Fruit fly (Drosophila melanogaster) whole organism, embryonic: ENCODE data around the gene CG31735.

ENCODE experiments used
- CG10267 ChIP-seq: fragments of 200-800 bp; sonication (Bioruptor generic); optimal IDR thresholded peaks from 2 replicates; lab custom pipeline; 2018; ENCODE audit warnings: missing biosample characterization, mild to moderate bottlenecking, missing genetic modification characterization, moderate library complexity
- CG11504 ChIP-seq: fragments of 200-800 bp; sonication (Bioruptor generic); optimal IDR thresholded peaks from 3 replicates; lab custom pipeline; 2019; ENCODE audit warnings: missing biosample characterization, mild to moderate bottlenecking, missing genetic modification characterization, moderate library complexity
- CG11560 ChIP-seq: fragments of 200-800 bp; sonication (Bioruptor generic); IDR thresholded peaks from 3 replicates; pipeline ENCODE4 v1.3.6; 2022; ENCODE audit warnings: missing biosample characterization, missing genetic modification characterization
- CG14050 ChIP-seq: fragments of 200-800 bp; sonication (Bioruptor generic); IDR thresholded peaks from 3 replicates; pipeline ENCODE4 v1.3.6; 2022; ENCODE audit warnings: missing biosample characterization, missing genetic modification characterization
- CG14667 ChIP-seq: fragments of 200-800 bp; sonication (Bioruptor generic); IDR thresholded peaks from 2 replicates; pipeline ENCODE4 v1.3.6; 2022; ENCODE audit warnings: missing biosample characterization, missing genetic modification characterization
- CG2129 ChIP-seq: fragments of 200-800 bp; sonication (Bioruptor generic); IDR thresholded peaks from 2 replicates; pipeline ENCODE4 v1.3.6; 2022; ENCODE audit warnings: missing biosample characterization, missing genetic modification characterization; ENCODE audit not compliant: partially characterized antibody
- CG30403 ChIP-seq: fragments of 200-800 bp; sonication (Bioruptor generic); optimal IDR thresholded peaks from 3 replicates; lab custom pipeline; 2016; ENCODE audit warnings: missing biosample characterization, missing genetic modification characterization
- CG32772 ChIP-seq: fragments of 200-800 bp; sonication (Bioruptor generic); IDR thresholded peaks from 2 replicates; pipeline ENCODE4 v1.3.6; 2022; ENCODE audit warnings: missing biosample characterization, missing genetic modification characterization
- CG42726 ChIP-seq: fragments of 200-800 bp; sonication (Bioruptor generic); IDR thresholded peaks from 2 replicates; pipeline ENCODE4 v1.3.6; 2022; ENCODE audit warnings: missing biosample characterization, missing genetic modification characterization; ENCODE audit not compliant: partially characterized antibody
- CG5245 ChIP-seq: fragments of 200-800 bp; sonication (Bioruptor generic); optimal IDR thresholded peaks from 3 replicates; lab custom pipeline; 2016; ENCODE audit warnings: missing biosample characterization, missing genetic modification characterization
- CG6683 ChIP-seq: fragments of 200-800 bp; sonication (Bioruptor generic); optimal IDR thresholded peaks from 2 replicates; lab custom pipeline; 2017; ENCODE audit warnings: missing biosample characterization, mild to moderate bottlenecking, missing genetic modification characterization, missing genetic modification reagents
- CG6689 ChIP-seq: fragments of 200-800 bp; sonication (Bioruptor generic); IDR thresholded peaks from 2 replicates; pipeline ENCODE4 v1.3.6; 2022; ENCODE audit warnings: missing biosample characterization, missing genetic modification characterization
- CG7839 ChIP-seq: fragments of 200-800 bp; sonication (Bioruptor generic); optimal IDR thresholded peaks from 3 replicates; lab custom pipeline; 2018; ENCODE audit warnings: missing biosample characterization, mild to moderate bottlenecking, missing genetic modification characterization, moderate library complexity
- CG8944 ChIP-seq: fragments of 200-800 bp; sonication (Bioruptor generic); optimal IDR thresholded peaks from 3 replicates; lab custom pipeline; 2016; ENCODE audit warnings: missing biosample characterization, missing genetic modification characterization
- CrebB ChIP-seq: fragments of 200-800 bp; sonication (Bioruptor generic); optimal IDR thresholded peaks from 3 replicates; lab custom pipeline; 2018; ENCODE audit warnings: missing biosample characterization, mild to moderate bottlenecking, missing genetic modification characterization
- D19A ChIP-seq: fragments of 200-800 bp; optimal IDR thresholded peaks from 3 replicates; lab custom pipeline; 2019; ENCODE audit warnings: missing biosample characterization, mild to moderate bottlenecking, missing genetic modification characterization, moderate library complexity
- Ets97D ChIP-seq: fragments of 200-800 bp; sonication (Bioruptor generic); optimal IDR thresholded peaks from 3 replicates; lab custom pipeline; 2016; ENCODE audit warnings: missing biosample characterization, missing genetic modification characterization
- Fer2 ChIP-seq: fragments of 200-800 bp; sonication (Bioruptor generic); optimal IDR thresholded peaks from 2 replicates; lab custom pipeline; 2018; ENCODE audit warnings: missing biosample characterization, mild to moderate bottlenecking, missing genetic modification characterization, moderate library complexity
- MBD-R2 ChIP-seq: fragments of 200-800 bp; sonication (Bioruptor generic); IDR thresholded peaks from 2 replicates; pipeline ENCODE4 v1.3.6; 2022; ENCODE audit warnings: missing biosample characterization, missing genetic modification characterization
- Med ChIP-seq: fragments of 200-800 bp; sonication (Bioruptor generic); peaks from one replicate; lab custom pipeline; 2016; ENCODE audit warnings: missing biosample characterization, missing genetic modification characterization, mild to moderate bottlenecking, inconsistent platforms, moderate library complexity
- NC2β ChIP-seq: fragments of 200-800 bp; sonication (Bioruptor generic); optimal IDR thresholded peaks from 2 replicates; lab custom pipeline; 2016; ENCODE audit warnings: missing biosample characterization, missing genetic modification characterization
- Ptx1 ChIP-seq: fragments of 200-800 bp; sonication (Bioruptor generic); IDR thresholded peaks from 2 replicates; pipeline ENCODE4 v1.3.6; 2022; ENCODE audit warnings: missing biosample characterization, missing genetic modification characterization
- ab ChIP-seq: fragments of 200-800 bp; sonication (Bioruptor generic); optimal IDR thresholded peaks from 2 replicates; lab custom pipeline; 2016; ENCODE audit warnings: missing biosample characterization, missing genetic modification characterization
- bab2 ChIP-seq: fragments of 200-800 bp; sonication (Bioruptor generic); optimal IDR thresholded peaks from 2 replicates; lab custom pipeline; 2016; ENCODE audit warnings: missing biosample characterization, missing genetic modification characterization
- danr ChIP-seq: fragments of 200-800 bp; sonication (Bioruptor generic); IDR thresholded peaks from 2 replicates; pipeline ENCODE4 v1.3.6; 2022; ENCODE audit warnings: missing biosample characterization, missing genetic modification characterization
- ewg ChIP-seq: fragments of 200-800 bp; sonication (Bioruptor generic); optimal IDR thresholded peaks from 3 replicates; lab custom pipeline; 2017; ENCODE audit warnings: mild to moderate bottlenecking, missing biosample characterization, missing genetic modification reagents, missing genetic modification characterization
- fd64A ChIP-seq: fragments of 200-800 bp; sonication (Bioruptor generic); optimal IDR thresholded peaks from 3 replicates; lab custom pipeline; 2018; ENCODE audit warnings: missing biosample characterization, mild to moderate bottlenecking, missing genetic modification characterization
- fu2 ChIP-seq: fragments of 200-800 bp; sonication (Bioruptor generic); optimal IDR thresholded peaks from 2 replicates; lab custom pipeline; 2016; ENCODE audit warnings: missing biosample characterization, missing genetic modification characterization
- gsb ChIP-seq: fragments of 200-800 bp; sonication (Bioruptor generic); IDR thresholded peaks from 2 replicates; pipeline ENCODE4 v1.3.6; 2022; ENCODE audit warnings: missing biosample characterization, missing genetic modification characterization
- jumu ChIP-seq: fragments of 200-800 bp; sonication (Bioruptor generic); optimal IDR thresholded peaks from 3 replicates; lab custom pipeline; 2016; ENCODE audit warnings: missing biosample characterization, missing genetic modification characterization
- kah ChIP-seq: fragments of 200-800 bp; sonication (Bioruptor generic); optimal IDR thresholded peaks from 2 replicates; lab custom pipeline; 2018; ENCODE audit warnings: missing biosample characterization, mild to moderate bottlenecking, missing genetic modification characterization
- klu ChIP-seq: fragments of 200-800 bp; sonication (Bioruptor generic); IDR thresholded peaks from 2 replicates; pipeline ENCODE4 v1.3.6; 2022; ENCODE audit warnings: missing biosample characterization, missing genetic modification characterization
- phol ChIP-seq: fragments of 200-800 bp; sonication (Bioruptor generic); optimal IDR thresholded peaks from 3 replicates; lab custom pipeline; 2018; ENCODE audit warnings: missing biosample characterization, mild to moderate bottlenecking, missing genetic modification characterization, moderate library complexity
- zen ChIP-seq: fragments of 200-800 bp; sonication (Bioruptor generic); optimal IDR thresholded peaks from 3 replicates; lab custom pipeline; 2018; ENCODE audit warnings: missing biosample characterization, mild to moderate bottlenecking, missing genetic modification characterization, moderate library complexity
- zen2 ChIP-seq: fragments of 200-800 bp; sonication (Bioruptor generic); IDR thresholded peaks from 3 replicates; pipeline ENCODE4 v1.3.6; 2022; ENCODE audit warnings: missing biosample characterization, missing genetic modification characterization; ENCODE audit not compliant: partially characterized antibody

CG31735 gene

DNA sequence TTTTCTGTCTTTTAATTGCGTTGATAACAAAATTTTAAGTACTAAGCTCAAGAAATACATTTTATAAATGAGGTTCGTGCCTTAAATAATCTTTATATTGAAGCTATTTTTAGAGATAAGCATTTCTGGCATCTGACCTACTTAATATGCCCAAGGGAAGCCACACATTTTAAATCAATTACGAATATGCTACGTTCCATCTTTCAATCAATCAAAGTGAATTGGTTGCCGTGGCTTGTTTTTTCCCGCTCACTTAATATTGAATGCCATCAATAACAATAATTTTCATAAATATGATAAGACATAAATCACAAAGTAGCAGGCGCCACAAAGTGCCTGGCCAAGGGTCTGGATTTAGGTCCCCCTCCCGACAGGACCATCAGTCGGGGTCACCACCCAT, 40.9 kb downstream of the CG31735 start:
- TF ChIP-seq CG42726, result no peak
- TF ChIP-seq CG11560 (tag; lab: Robert Waterston, UW), result no peak
- TF ChIP-seq gsb (GFP tag; lab: Robert Waterston, UW), result no peak
- TF ChIP-seq CG14050 (GFP tag; lab: Robert Waterston, UW), result no peak
- no peak for TF ChIP-seq CrebB (tag; lab: Kevin White, UChicago)
- no peak for TF ChIP-seq zen2 (GFP tag; lab: Robert Waterston, UW)
- TF ChIP-seq fu2, result no peak
- TF ChIP-seq jumu (GFP tag; lab: Kevin White, UChicago), result no peak
- TF ChIP-seq CG5245 (GFP tag; lab: Kevin White, UChicago), result no peak
- TF ChIP-seq danr (GFP tag; lab: Robert Waterston, UW), result no peak
- no peak for TF ChIP-seq CG11504 (tag; lab: Kevin White, UChicago)
- no peak for TF ChIP-seq CG6689
- TF ChIP-seq D19A (tag; lab: Kevin White, UChicago), result no peak
- TF ChIP-seq ewg, result no peak
- no peak for TF ChIP-seq CG6683
- TF ChIP-seq zen (tag; lab: Kevin White, UChicago), result no peak
- TF ChIP-seq Ptx1 (GFP tag; lab: Robert Waterston, UW), result no peak
- TF ChIP-seq CG14667 (GFP tag; lab: Robert Waterston, UW), result no peak
- TF ChIP-seq CG30403 (GFP tag; lab: Kevin White, UChicago), result no peak

dm6 chr2L:15941141-15941540, 45.9 kb downstream of the CG31735 start, which contains the start of gene CG12448:
Gene CG12448 (plus strand): TSS chr2L:15941441.
- TF ChIP-seq ab (GFP tag; lab: Kevin White, UChicago) (no peak), CG2129 (GFP tag; lab: Robert Waterston, UW) (no peak), bab2 (GFP tag; lab: Kevin White, UChicago) (no peak), fd64A (no peak), CG8944 (GFP tag; lab: Kevin White, UChicago) (no peak), CG10267 (tag; lab: Kevin White, UChicago) (no peak), CG32772 (GFP tag; lab: Robert Waterston, UW) (no peak), CG11560 (tag; lab: Robert Waterston, UW) (no peak), Med (no peak), CG7839 (tag; lab: Kevin White, UChicago) (no peak), Ets97D (GFP tag; lab: Kevin White, UChicago) (no peak), NC2β (no peak), MBD-R2 (GFP tag; lab: Robert Waterston, UW) (no peak), Fer2 (tag; lab: Kevin White, UChicago) (no peak), kah (GFP tag; lab: Kevin White, UChicago) (no peak), phol (no peak), klu (GFP tag; lab: Robert Waterston, UW) (no peak)
